Worm (Caenorhabditis elegans) whole organism, L2 larva: ENCODE data around the gene nduf-11.

Experiments used
- ama-1 ChIP-seq: fragments of 150-350 bp; optimal IDR thresholded peaks from 2 replicates; lab custom pipeline; 2018; ENCODE audit warnings: inconsistent platforms
- egl-27 ChIP-seq: sonication (generic microtip); optimal IDR thresholded peaks from 3 replicates; lab custom pipeline; 2017; ENCODE audit warnings: missing biosample characterization, missing genetic modification reagents, missing genetic modification characterization
- elt-1 ChIP-seq: fragments of 150-350 bp; optimal IDR thresholded peaks from 2 replicates; lab custom pipeline; 2014; ENCODE audit warnings: missing biosample characterization, missing genetic modification characterization
- fos-1 ChIP-seq: fragments of 150-350 bp; optimal IDR thresholded peaks from 2 replicates; lab custom pipeline; 2014; ENCODE audit warnings: missing biosample characterization, missing genetic modification characterization
- lsy-2 ChIP-seq, 2 experiments: fragments of 150-350 bp in 1 of 2; sonication (generic microtip) in 1 of 2; optimal IDR thresholded peaks; 2 replicates each; lab custom pipeline; 2014 to 2017; ENCODE audit warnings: missing biosample characterization in 2 of 2, missing genetic modification characterization in 2 of 2
- nhr-11 ChIP-seq: fragments of 150-350 bp; optimal IDR thresholded peaks from 2 replicates; lab custom pipeline; 2014; ENCODE audit warnings: missing biosample characterization, missing genetic modification characterization
- nhr-25 ChIP-seq: fragments of 150-350 bp; sonication (generic microtip); optimal IDR thresholded peaks from 3 replicates; lab custom pipeline; 2014; ENCODE audit warnings: missing biosample characterization, missing genetic modification characterization
- nhr-6 ChIP-seq: fragments of 150-350 bp; optimal IDR thresholded peaks from 2 replicates; lab custom pipeline; 2014; ENCODE audit warnings: missing biosample characterization, missing genetic modification characterization
- nhr-77 ChIP-seq: fragments of 150-350 bp; optimal IDR thresholded peaks from 2 replicates; lab custom pipeline; 2014; ENCODE audit warnings: missing biosample characterization, missing genetic modification characterization
- skn-1 ChIP-seq: sonication (generic microtip); optimal IDR thresholded peaks from 2 replicates; lab custom pipeline; 2017; ENCODE audit warnings: missing biosample characterization, missing genetic modification characterization
- unc-55 ChIP-seq: fragments of 150-350 bp; sonication (generic microtip); optimal IDR thresholded peaks from 3 replicates; lab custom pipeline; 2014; ENCODE audit warnings: missing biosample characterization, missing genetic modification reagents, missing genetic modification characterization
- ztf-11 ChIP-seq: sonication (generic microtip); optimal IDR thresholded peaks from 2 replicates; lab custom pipeline; 2017; ENCODE audit warnings: missing biosample characterization, missing genetic modification characterization

ce11 chrII:11353471-11353870 is 8.1 kb upstream of the nduf-11 start:
- TF ChIP-seq nhr-11, result no peak
- TF ChIP-seq nhr-25 (tag; lab: Kevin White, UChicago), result no peak
- no peak for TF ChIP-seq nhr-6 (tag; lab: Kevin White, UChicago)
- TF ChIP-seq fos-1 (tag; lab: Kevin White, UChicago), result no peak
- TF ChIP-seq skn-1 (tag; lab: Kevin White, UChicago), result no peak
- no peak for TF ChIP-seq nhr-77 (tag; lab: Kevin White, UChicago)
- TF ChIP-seq lsy-2 (tag; optimal IDR thresholded peaks at IDR 0.05; lab: Kevin White, UChicago), result no peak
- TF ChIP-seq elt-1 (tag; lab: Kevin White, UChicago), result no peak
- no peak for TF ChIP-seq egl-27 (tag; lab: Kevin White, UChicago)
- TF ChIP-seq unc-55 (GFP tag; lab: Kevin White, UChicago), result no peak
- TF ChIP-seq ztf-11 (tag; lab: Kevin White, UChicago), result no peak
- no peak for TF ChIP-seq ama-1 (lab: Kevin White, UChicago)
